Fruit fly (Drosophila melanogaster): Measurements from ENCODE around the gene CG43354.
A peak's percentile ranks its signal among the peaks of the same experiment; 100 is the strongest.

The CG43354 gene

dm6 chr2L:18292222-18292621, 17.0 kb downstream of the CG43354 start, which contains the start of gene Sfp36F:
TSS of gene Sfp36F (plus strand) at chr2L:18292522.
- no peak for TF ChIP-seq CTCF (optimal IDR thresholded peaks at IDR 0.05)

dm6 chr2L:18291362-18291761, 17.9 kb downstream of the CG43354 start, which contains the start of gene CG43362:
TSS of gene CG43362 (minus strand) at chr2L:18291462.
- TF ChIP-seq CG8478 (optimal IDR thresholded peaks at IDR 0.05), result no peak
- no peak for TF ChIP-seq CTCF (optimal IDR thresholded peaks at IDR 0.05)

- TF ChIP-seq CG8478 (optimal IDR thresholded peaks at IDR 0.05), result no peak
- TF ChIP-seq CTCF (optimal IDR thresholded peaks at IDR 0.05), result no peak
Observed at dm6 chr2L:18287171-18287570, 22.1 kb downstream of the CG43354 start.

DNA sequence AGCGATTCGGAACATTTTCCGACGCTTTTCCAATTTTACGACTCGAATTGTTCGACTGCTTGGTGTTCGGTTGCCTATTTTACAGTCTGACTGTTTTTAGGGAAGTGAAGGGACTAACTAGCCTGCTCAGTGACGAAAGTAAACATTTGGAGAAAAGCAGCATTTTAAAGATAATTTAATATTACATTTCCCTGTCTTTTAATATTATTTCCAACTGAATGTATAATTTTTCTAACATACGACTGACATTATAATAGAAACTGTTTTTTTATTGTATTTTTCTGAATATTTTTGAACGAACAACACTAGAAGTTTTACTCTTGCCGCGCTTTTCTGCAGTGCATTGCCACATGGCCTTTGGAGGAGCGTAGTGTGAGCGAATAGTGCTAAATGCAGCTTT, 23.6 kb downstream of the CG43354 start, which contains the start of gene CG31787:
TSS of gene CG31787 (minus strand) at position 101 of the 400 bp plus-strand sequence.
- TF ChIP-seq CTCF (optimal IDR thresholded peaks at IDR 0.05), result no peak
- TF ChIP-seq CG8478 (optimal IDR thresholded peaks at IDR 0.05), result no peak

dm6 chr2L:18284150-18284842, 24.9 kb downstream of the CG43354 start:
- TF ChIP-seq CG8478 (optimal IDR thresholded peaks at IDR 0.05), result no peak
- peak; percentile 59 to 67 for TF ChIP-seq CTCF (optimal IDR thresholded peaks at IDR 0.05)

DNA sequence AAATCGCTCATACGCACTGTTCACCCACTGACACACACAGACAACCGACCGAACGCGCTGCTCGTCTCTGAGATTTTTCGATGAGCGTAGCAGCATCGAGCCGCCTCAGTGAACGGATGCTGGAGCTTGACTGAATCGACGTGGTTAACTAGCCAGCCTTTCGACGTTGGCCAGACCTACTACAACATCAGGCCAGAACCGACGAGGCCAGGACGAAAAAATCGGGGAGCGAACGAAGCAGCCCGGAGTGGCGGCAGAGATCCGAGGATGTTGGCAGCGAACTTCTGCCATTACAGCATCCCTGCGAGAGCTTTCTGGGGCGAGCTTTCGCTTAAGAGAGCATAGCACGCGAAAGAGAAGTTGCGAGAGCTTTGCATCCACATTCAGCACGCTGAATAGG, 33.6 kb downstream of the CG43354 start, which contains the start of gene CG42750:
TSS of gene CG42750 (minus strand) at position 108 of the 400 bp plus-strand sequence.
- TF ChIP-seq CG8478 (optimal IDR thresholded peaks at IDR 0.05) (no peak), CTCF (optimal IDR thresholded peaks at IDR 0.05) (no peak)

DNA sequence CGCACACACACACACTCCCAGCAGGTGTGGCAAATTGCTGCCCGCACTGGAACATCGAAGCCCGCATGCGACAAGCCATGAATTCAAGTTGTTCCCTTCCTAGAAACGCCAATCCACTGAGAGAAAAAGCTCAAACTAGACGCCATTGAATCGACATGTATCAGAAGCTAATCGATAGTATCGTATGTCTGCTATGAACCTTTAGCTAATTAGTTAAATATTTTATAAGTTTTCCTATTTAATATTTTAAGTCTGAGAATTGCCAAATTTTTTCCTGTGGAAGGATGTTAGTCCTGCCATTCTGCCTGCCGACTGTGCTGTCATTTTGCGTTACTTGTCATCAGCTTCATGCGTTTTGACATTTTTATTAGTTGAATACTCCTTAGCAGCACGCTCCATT, 41.4 kb downstream of the CG43354 start:
- TF ChIP-seq CTCF (optimal IDR thresholded peaks at IDR 0.05), result no peak
- TF ChIP-seq CG8478 (optimal IDR thresholded peaks at IDR 0.05), result no peak
